Worm (Caenorhabditis elegans): ENCODE measurements around the gene T08B6.9.

DNA sequence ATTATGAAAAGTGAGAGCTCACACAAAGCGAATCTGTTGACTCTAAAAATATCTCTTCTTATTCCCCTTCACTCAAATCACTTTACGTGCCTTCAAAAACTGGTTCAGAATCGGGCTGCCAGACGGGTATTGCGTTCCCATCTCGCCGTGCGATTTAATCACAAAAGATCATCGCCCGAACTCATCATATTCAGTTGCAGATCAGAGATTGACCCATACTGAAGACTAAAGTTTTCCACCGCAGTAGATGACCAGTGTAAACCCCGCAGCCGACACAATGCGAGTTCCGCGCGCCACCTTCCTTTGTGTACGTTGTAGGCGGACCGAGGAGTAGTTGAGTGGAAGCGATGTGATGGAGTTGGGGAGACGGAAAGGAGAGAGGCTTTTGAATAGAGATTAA is 10.0 kb upstream of the T08B6.9 start:
- TF ChIP-seq nhr-28 (tag; optimal IDR thresholded peaks at IDR 0.05) = no peak
- TF ChIP-seq unc-62 (GFP tag; optimal IDR thresholded peaks at IDR 0.05) = no peak
- no peak for TF ChIP-seq ceh-39 (tag; optimal IDR thresholded peaks at IDR 0.05)
